Worm (Caenorhabditis elegans): ENCODE results near the gene ZK856.4.
A peak's percentile ranks its signal among the peaks of the same experiment; 100 is the strongest.

The ZK856.4 gene

DNA sequence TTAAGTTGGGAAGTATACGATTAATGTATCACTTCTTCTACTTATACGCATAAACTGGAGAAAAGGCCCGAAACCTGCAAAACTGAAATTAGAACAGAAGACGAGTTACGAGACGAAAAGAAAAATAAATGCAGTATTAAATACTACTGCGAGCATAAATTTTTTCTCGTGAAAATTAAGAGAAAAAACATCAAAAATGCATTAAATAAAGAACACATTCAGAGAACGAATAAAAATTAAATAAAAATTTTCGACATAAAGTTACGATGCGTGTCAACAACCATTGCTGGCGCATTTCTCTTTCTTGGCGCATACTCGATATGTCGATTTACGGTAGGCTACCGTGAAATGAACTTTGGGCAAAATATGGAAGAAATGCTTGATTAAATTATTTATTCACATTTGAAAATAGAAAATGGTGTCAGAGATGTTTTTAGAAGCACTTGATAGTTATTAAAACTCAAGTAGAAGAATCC lies 21.8 kb downstream of the ZK856.4 start, which contains the start of the genes ZK856.19 and ZK856.11 (continued):
- TF ChIP-seq pbrm-1 (GFP tag; IDR thresholded peaks at IDR 0.05), result 0 out of 2 replicates have a peak, but pooled peaks have one; percentile 20
- no peak for TF ChIP-seq nhr-120 (GFP tag; IDR thresholded peaks at IDR 0.05)
- TF ChIP-seq tbx-9 (tag; optimal IDR thresholded peaks at IDR 0.05; ENCODE audit: borderline replicate concordance), result no peak
- TF ChIP-seq hlh-12 (tag; optimal IDR thresholded peaks at IDR 0.05), result no peak
- no peak for TF ChIP-seq chd-7 (tag; optimal IDR thresholded peaks at IDR 0.05)
- TF ChIP-seq D2030.7 (GFP tag; IDR thresholded peaks at IDR 0.05), result peak; percentile 17; the same call in 1 of the 2 replicates
- TF ChIP-seq somi-1 (GFP tag; optimal IDR thresholded peaks at IDR 0.05), result no peak
- no peak for TF ChIP-seq Y67H2A.10 (GFP tag; conservative IDR thresholded peaks at IDR 0.05)
- TF ChIP-seq K11D2.4 (GFP tag; IDR thresholded peaks at IDR 0.05), result no peak
- peak; percentile 24; the same call in 1 of the 2 replicates for TF ChIP-seq dox-1 (GFP tag; IDR thresholded peaks at IDR 0.05)
- no peak for TF ChIP-seq snpc-4 (GFP tag; optimal IDR thresholded peaks at IDR 0.05)
- peak in 2 of 4 experiments; percentile 35 to 49 for TF ChIP-seq snpc-4 (tag; optimal IDR thresholded peaks at IDR 0.05)
- no peak for TF ChIP-seq T07F8.4 (tag; optimal IDR thresholded peaks at IDR 0.05)
- TF ChIP-seq F57A8.1 (GFP tag; optimal IDR thresholded peaks at IDR 0.05), result no peak
- no peak for TF ChIP-seq pha-4 (tag; optimal IDR thresholded peaks at IDR 0.05)
- peak; percentile 44 for TF ChIP-seq tbp1 (GFP tag; optimal IDR thresholded peaks at IDR 0.05)
- TF ChIP-seq madf-6 (GFP tag; IDR thresholded peaks at IDR 0.05), result peak; percentile 24; the same call in 1 of the 2 replicates
- no peak for TF ChIP-seq let-526 (GFP tag; IDR thresholded peaks at IDR 0.05)
- no peak for TF ChIP-seq lin-26 (GFP tag; IDR thresholded peaks at IDR 0.05)
- no peak for TF ChIP-seq nhr-27 (tag; optimal IDR thresholded peaks at IDR 0.05)
- TF ChIP-seq ceh-91 (GFP tag; IDR thresholded peaks at IDR 0.05), result no peak
- peak; percentile 93 for TF ChIP-seq ztf-18 (tag; optimal IDR thresholded peaks at IDR 0.05)
- no peak for TF ChIP-seq aptf-3 (GFP tag; IDR thresholded peaks at IDR 0.05)
- TF ChIP-seq madf-10 (tag; optimal IDR thresholded peaks at IDR 0.05), result peak; percentile 29
- TF ChIP-seq F10E7.11 (tag; optimal IDR thresholded peaks at IDR 0.05), result no peak
- TF ChIP-seq lsy-27 (tag; optimal IDR thresholded peaks at IDR 0.05; ENCODE audit: borderline replicate concordance, insufficient read depth), result no peak
- TF ChIP-seq lin-40 (tag; optimal IDR thresholded peaks at IDR 0.05), result peak; percentile 61
- peak; percentile 58 for TF ChIP-seq lin-54 (GFP tag; optimal IDR thresholded peaks at IDR 0.05)
- TF ChIP-seq attf-5 (GFP tag; optimal IDR thresholded peaks at IDR 0.05), result no peak
- no peak for TF ChIP-seq cebp-2 (GFP tag; IDR thresholded peaks at IDR 0.05)
- peak; percentile 39; the same call in 1 of the 2 replicates for TF ChIP-seq mcd-1 (GFP tag; IDR thresholded peaks at IDR 0.05)
- no peak for TF ChIP-seq K12H6.12 (tag; optimal IDR thresholded peaks at IDR 0.05)
- no peak for TF ChIP-seq gei-17 (GFP tag; optimal IDR thresholded peaks at IDR 0.05)
- TF ChIP-seq fkh-3 (tag; optimal IDR thresholded peaks at IDR 0.05), result no peak
- TF ChIP-seq ceh-58 (GFP tag; IDR thresholded peaks at IDR 0.05), result no peak
- no peak for TF ChIP-seq B0019.2 (GFP tag; conservative IDR thresholded peaks at IDR 0.05)
- TF ChIP-seq akir-1 (GFP tag; optimal IDR thresholded peaks at IDR 0.05), result no peak
- peak; percentile 0 for TF ChIP-seq hrde-1 (tag; optimal IDR thresholded peaks at IDR 0.05; ENCODE audit: borderline replicate concordance)
- 0 out of 2 replicates have a peak, but pooled peaks have one; percentile 65 for TF ChIP-seq Y53G8AR.9 (GFP tag; conservative IDR thresholded peaks at IDR 0.05)
- TF ChIP-seq ekl-4 (GFP tag; IDR thresholded peaks at IDR 0.05), result no peak
- TF ChIP-seq nhr-80 (tag; optimal IDR thresholded peaks at IDR 0.05), result peak; percentile 11
- no peak for TF ChIP-seq ztf-3 (GFP tag; optimal IDR thresholded peaks at IDR 0.05)
- no peak for TF ChIP-seq sdz-38 (tag; optimal IDR thresholded peaks at IDR 0.05)
- 0 out of 2 replicates have a peak, but pooled peaks have one; percentile 49 for TF ChIP-seq B0336.3 (GFP tag; IDR thresholded peaks at IDR 0.05)
- no peak for TF ChIP-seq rec-8 (tag; optimal IDR thresholded peaks at IDR 0.05)
- TF ChIP-seq lsl-1 (GFP tag; optimal IDR thresholded peaks at IDR 0.05), result peak; percentile 31
- no peak for TF ChIP-seq zfh-2 (GFP tag; conservative IDR thresholded peaks at IDR 0.05)
- TF ChIP-seq aptf-2 (GFP tag; conservative IDR thresholded peaks at IDR 0.05), result no peak
